Worm (Caenorhabditis elegans) whole organism, L3 larva: ENCODE results near the gene W05B10.4.

Experiments
- ZK546.5 ChIP-seq: sonication (generic microtip); optimal IDR thresholded peaks from 2 replicates; lab custom pipeline; 2017; ENCODE audit warnings: missing biosample characterization, missing genetic modification characterization
- ceh-82 ChIP-seq: fragments of 150-350 bp; optimal IDR thresholded peaks from 2 replicates; lab custom pipeline; 2014; ENCODE audit warnings: missing biosample characterization, missing genetic modification characterization
- fkh-10 ChIP-seq: sonication (generic microtip); optimal IDR thresholded peaks from 2 replicates; lab custom pipeline; 2017; ENCODE audit warnings: missing biosample characterization, missing genetic modification reagents, missing genetic modification characterization
- jun-1 ChIP-seq: fragments of 150-350 bp; optimal IDR thresholded peaks from 2 replicates; lab custom pipeline; 2014; ENCODE audit warnings: missing biosample characterization, missing genetic modification reagents, missing genetic modification characterization
- lin-39 ChIP-seq: fragments of 150-350 bp; optimal IDR thresholded peaks from 2 replicates; lab custom pipeline; 2018; ENCODE audit warnings: missing biosample characterization, missing genetic modification reagents, missing genetic modification characterization
- nhr-11 ChIP-seq: fragments of 150-350 bp; optimal IDR thresholded peaks from 2 replicates; lab custom pipeline; 2014; ENCODE audit warnings: missing biosample characterization, missing genetic modification characterization
- pha-4 ChIP-seq: fragments of 150-350 bp; optimal IDR thresholded peaks from 2 replicates; lab custom pipeline; 2014; ENCODE audit warnings: missing biosample characterization, missing genetic modification reagents, missing genetic modification characterization
- skn-1 ChIP-seq: fragments of 150-350 bp; optimal IDR thresholded peaks from 2 replicates; lab custom pipeline; 2014; ENCODE audit warnings: missing biosample characterization, missing genetic modification characterization
- snpc-4 ChIP-seq: fragments of 150-350 bp; optimal IDR thresholded peaks from 2 replicates; lab custom pipeline; 2014; ENCODE audit warnings: missing biosample characterization, missing genetic modification characterization
- tbx-2 ChIP-seq: sonication (generic microtip); optimal IDR thresholded peaks from 2 replicates; lab custom pipeline; 2016; ENCODE audit warnings: mild to moderate bottlenecking, missing genetic modification characterization, missing compliant biosample characterization
- unc-62 ChIP-seq: fragments of 150-350 bp; sonication (generic microtip); optimal IDR thresholded peaks from 4 replicates; lab custom pipeline; 2014; ENCODE audit warnings: missing biosample characterization, missing genetic modification reagents, missing genetic modification characterization
- zag-1 ChIP-seq: fragments of 150-350 bp; optimal IDR thresholded peaks from 2 replicates; lab custom pipeline; 2014; ENCODE audit warnings: missing biosample characterization, missing genetic modification characterization

- peak; percentile 94 for TF ChIP-seq pha-4 (tag; lab: Kevin White, UChicago)
- TF ChIP-seq jun-1 (tag; lab: Kevin White, UChicago) = peak; percentile 63
- no peak for TF ChIP-seq tbx-2 (tag; lab: Kevin White, UChicago)
- TF ChIP-seq lin-39 (tag; lab: Kevin White, UChicago) = no peak
- TF ChIP-seq fkh-10 = no peak
- TF ChIP-seq ZK546.5 = no peak
- TF ChIP-seq zag-1 (tag; lab: Kevin White, UChicago) = no peak
- TF ChIP-seq ceh-82 (tag; lab: Kevin White, UChicago) = no peak
- no peak for TF ChIP-seq snpc-4 (tag; lab: Kevin White, UChicago)
- no peak for TF ChIP-seq skn-1 (tag; lab: Kevin White, UChicago)
- TF ChIP-seq nhr-11 (tag; lab: Kevin White, UChicago) = no peak
- TF ChIP-seq unc-62 = no peak
Observed at ce11 chrV:12635218-12635617, 32.8 kb upstream of the W05B10.4 start.
